Worm (Caenorhabditis elegans) whole organism, young adult: ENCODE results near the gene C14A4.7.

Experiments used
- B0019.2 ChIP-seq: fragments of 200-800 bp; sonication (Bioruptor generic); conservative IDR thresholded peaks from 2 replicates; pipeline ENCODE4 v1.3.6; 2022; ENCODE audit warnings: missing genetic modification reagents, missing genetic modification characterization, missing compliant biosample characterization
- C17E4.6 ChIP-seq: fragments of 200-800 bp; sonication (Bioruptor generic); IDR thresholded peaks from 2 replicates; pipeline ENCODE4 v1.3.6; 2022; ENCODE audit warnings: missing genetic modification reagents, missing genetic modification characterization, missing compliant biosample characterization
- D2030.7 ChIP-seq: fragments of 200-800 bp; sonication (Bioruptor generic); IDR thresholded peaks from 2 replicates; pipeline ENCODE4 v1.3.6; 2022; ENCODE audit warnings: missing genetic modification reagents, missing genetic modification characterization, missing compliant biosample characterization
- F57A8.1 ChIP-seq: fragments of 200-800 bp; sonication (Bioruptor generic); optimal IDR thresholded peaks from 2 replicates; lab custom pipeline; 2018; ENCODE audit warnings: mild to moderate bottlenecking, missing genetic modification characterization, moderate library complexity, missing compliant biosample characterization
- T07F8.4 ChIP-seq: sonication (generic microtip); optimal IDR thresholded peaks from 2 replicates; lab custom pipeline; 2016; ENCODE audit warnings: mild to moderate bottlenecking, missing genetic modification characterization, moderate library complexity, missing compliant biosample characterization
- T26A5.8 ChIP-seq: sonication (generic microtip); optimal IDR thresholded peaks from 2 replicates; lab custom pipeline; 2016; ENCODE audit warnings: missing genetic modification characterization, missing compliant biosample characterization
- Y79H2A.3 ChIP-seq: fragments of 200-800 bp; sonication (Bioruptor generic); conservative IDR thresholded peaks from 2 replicates; pipeline ENCODE4 v1.3.6; 2022; ENCODE audit warnings: missing genetic modification reagents, missing genetic modification characterization, missing compliant biosample characterization
- ZK185.1 ChIP-seq: sonication (generic microtip); optimal IDR thresholded peaks from 2 replicates; lab custom pipeline; 2016; ENCODE audit warnings: mild to moderate bottlenecking, missing genetic modification characterization, missing compliant biosample characterization; ENCODE audit not compliant: poor library complexity, severe bottlenecking
- ama-1 ChIP-seq, 3 experiments: fragments of 150-350 bp in 1 of 3; sonication (generic microtip) in 2 of 3; optimal IDR thresholded peaks; 2 replicates each; lab custom pipeline; 2014 to 2018; ENCODE audit warnings: missing biosample characterization in 2 of 3, missing genetic modification characterization in 2 of 3, missing genetic modification reagents in 2 of 3
- athp-1 ChIP-seq: sonication (generic microtip); optimal IDR thresholded peaks from 2 replicates; lab custom pipeline; 2017; ENCODE audit warnings: mild to moderate bottlenecking, missing genetic modification characterization, missing compliant biosample characterization
- attf-5 ChIP-seq: fragments of 200-800 bp; sonication (Bioruptor generic); optimal IDR thresholded peaks from 2 replicates; lab custom pipeline; 2018; ENCODE audit warnings: mild to moderate bottlenecking, missing genetic modification characterization, missing compliant biosample characterization
- attf-6 ChIP-seq: fragments of 200-800 bp; sonication (Bioruptor generic); IDR thresholded peaks from 2 replicates; pipeline ENCODE4 v1.3.6; 2022; ENCODE audit warnings: missing genetic modification reagents, missing genetic modification characterization, missing compliant biosample characterization
- bed-1 ChIP-seq: fragments of 200-800 bp; sonication (Bioruptor generic); IDR thresholded peaks from 2 replicates; pipeline ENCODE4 v1.3.6; 2022; ENCODE audit warnings: missing genetic modification reagents, missing genetic modification characterization, missing compliant biosample characterization
- ceh-100 ChIP-seq: fragments of 200-800 bp; sonication (Bioruptor generic); IDR thresholded peaks from 2 replicates; pipeline ENCODE4 v1.3.6; 2022; ENCODE audit warnings: missing genetic modification reagents, missing genetic modification characterization, missing compliant biosample characterization
- ceh-40 ChIP-seq: fragments of 200-800 bp; sonication (Bioruptor generic); IDR thresholded peaks from 2 replicates; pipeline ENCODE4 v1.3.6; 2022; ENCODE audit warnings: missing genetic modification characterization, missing compliant biosample characterization
- dox-1 ChIP-seq: fragments of 200-800 bp; sonication (Bioruptor generic); IDR thresholded peaks from 2 replicates; pipeline ENCODE4 v1.3.6; 2022; ENCODE audit warnings: missing genetic modification reagents, missing genetic modification characterization, missing compliant biosample characterization
- efl-1 ChIP-seq: fragments of 150-350 bp; optimal IDR thresholded peaks from 2 replicates; lab custom pipeline; 2014; ENCODE audit warnings: missing biosample characterization, missing genetic modification reagents, missing genetic modification characterization
- egl-18 ChIP-seq: fragments of 200-800 bp; sonication (Bioruptor generic); IDR thresholded peaks from 2 replicates; pipeline ENCODE4 v1.3.6; 2022; ENCODE audit warnings: missing genetic modification reagents, missing genetic modification characterization, missing compliant biosample characterization
- him-1 ChIP-seq: sonication (generic microtip); optimal IDR thresholded peaks from 2 replicates; lab custom pipeline; 2016; ENCODE audit warnings: missing genotype, missing genetic modification reagents, missing genetic modification characterization, missing compliant biosample characterization
- hlh-26 ChIP-seq: fragments of 200-800 bp; sonication (Bioruptor generic); conservative IDR thresholded peaks from 2 replicates; pipeline ENCODE4 v1.3.6; 2022; ENCODE audit warnings: missing genetic modification reagents, missing genetic modification characterization, missing compliant biosample characterization
- hmg-1.2 ChIP-seq: fragments of 200-800 bp; sonication (Bioruptor generic); IDR thresholded peaks from 2 replicates; pipeline ENCODE4 v1.3.6; 2022; ENCODE audit warnings: missing genetic modification reagents, missing genetic modification characterization, missing compliant biosample characterization
- hmg-20 ChIP-seq: fragments of 200-800 bp; sonication (Bioruptor generic); IDR thresholded peaks from 2 replicates; pipeline ENCODE4 v1.3.6; 2022; ENCODE audit warnings: missing genetic modification reagents, missing genetic modification characterization, missing compliant biosample characterization
- hrde-1 ChIP-seq: sonication (generic microtip); optimal IDR thresholded peaks from 2 replicates; lab custom pipeline; 2016; ENCODE audit warnings: missing genetic modification characterization, mild to moderate bottlenecking, missing compliant biosample characterization, moderate library complexity, missing genotype, missing genetic modification reagents, borderline replicate concordance
- hsf-1 ChIP-seq: fragments of 200-800 bp; sonication (Bioruptor generic); IDR thresholded peaks from 2 replicates; pipeline ENCODE4 v1.3.6; 2022; ENCODE audit warnings: missing genetic modification reagents, missing genetic modification characterization, missing compliant biosample characterization
- lag-1 ChIP-seq: fragments of 200-800 bp; sonication (Bioruptor generic); IDR thresholded peaks from 2 replicates; pipeline ENCODE4 v1.3.6; 2022; ENCODE audit warnings: missing genetic modification reagents, missing genetic modification characterization, missing compliant biosample characterization
- lin-26 ChIP-seq: fragments of 200-800 bp; sonication (Bioruptor generic); IDR thresholded peaks from 2 replicates; pipeline ENCODE4 v1.3.6; 2022; ENCODE audit warnings: missing genetic modification reagents, missing genetic modification characterization, missing compliant biosample characterization
- lin-35 ChIP-seq, 3 experiments: fragments of 150-350 bp in 2 of 3; sonication (generic microtip) in 1 of 3; optimal IDR thresholded peaks; 2 replicates each; lab custom pipeline; 2014 to 2018; ENCODE audit warnings: missing biosample characterization in 3 of 3, missing genetic modification characterization in 3 of 3, missing genetic modification reagents in 3 of 3
- lin-54 ChIP-seq: fragments of 200-800 bp; sonication (Bioruptor generic); optimal IDR thresholded peaks from 2 replicates; lab custom pipeline; 2018; ENCODE audit warnings: mild to moderate bottlenecking, missing genetic modification characterization, missing compliant biosample characterization
- madf-6 ChIP-seq: fragments of 200-800 bp; sonication (Bioruptor generic); IDR thresholded peaks from 2 replicates; pipeline ENCODE4 v1.3.6; 2022; ENCODE audit warnings: missing genetic modification reagents, missing genetic modification characterization, missing compliant biosample characterization
- mcd-1 ChIP-seq: fragments of 200-800 bp; sonication (Bioruptor generic); IDR thresholded peaks from 2 replicates; pipeline ENCODE4 v1.3.6; 2022; ENCODE audit warnings: missing genetic modification reagents, missing genetic modification characterization, missing compliant biosample characterization
- mel-28 ChIP-seq: sonication (generic microtip); optimal IDR thresholded peaks from 2 replicates; lab custom pipeline; 2016; ENCODE audit warnings: borderline replicate concordance, mild to moderate bottlenecking, missing genetic modification characterization, missing compliant biosample characterization
- mxl-1 ChIP-seq: sonication (generic microtip); optimal IDR thresholded peaks from 2 replicates; lab custom pipeline; 2016; ENCODE audit warnings: missing genetic modification characterization, missing compliant biosample characterization
- nfya-2 ChIP-seq: fragments of 200-800 bp; sonication (Bioruptor generic); IDR thresholded peaks from 2 replicates; pipeline ENCODE4 v1.3.6; 2022; ENCODE audit warnings: missing genetic modification reagents, missing genetic modification characterization, missing compliant biosample characterization
- nhr-80 ChIP-seq: sonication (generic microtip); optimal IDR thresholded peaks from 2 replicates; lab custom pipeline; 2016; ENCODE audit warnings: missing genetic modification characterization, missing compliant biosample characterization
- nhr-90 ChIP-seq: sonication (generic microtip); optimal IDR thresholded peaks from 2 replicates; lab custom pipeline; 2016; ENCODE audit warnings: missing genotype, mild to moderate bottlenecking, missing genetic modification characterization, missing compliant biosample characterization
- pbrm-1 ChIP-seq: fragments of 200-800 bp; sonication (Bioruptor generic); IDR thresholded peaks from 2 replicates; pipeline ENCODE4 v1.3.6; 2022; ENCODE audit warnings: missing genetic modification reagents, missing genetic modification characterization, missing compliant biosample characterization
- pha-4 ChIP-seq: fragments of 150-350 bp; sonication (generic microtip); optimal IDR thresholded peaks from 2 replicates; lab custom pipeline; 2014; ENCODE audit warnings: missing biosample characterization, missing genetic modification reagents, missing genetic modification characterization
- repo-1 ChIP-seq: sonication (generic microtip); optimal IDR thresholded peaks from 2 replicates; lab custom pipeline; 2017; ENCODE audit warnings: mild to moderate bottlenecking, missing genetic modification characterization, missing compliant biosample characterization
- rpc-1 ChIP-seq, 2 experiments: fragments of 150-350 bp in 1 of 2; sonication (generic microtip) in 1 of 2; optimal IDR thresholded peaks; 2 replicates each; lab custom pipeline; 2014 to 2018; ENCODE audit warnings: missing biosample characterization in 1 of 2, missing genetic modification characterization in 1 of 2, missing genetic modification reagents in 1 of 2, missing genotype in 1 of 2
- snpc-4 ChIP-seq, 5 experiments: fragments of 150-350 bp in 1 of 5; sonication (generic microtip) in 4 of 5; optimal IDR thresholded peaks; 2 replicates each; lab custom pipeline; 2014 to 2018; ENCODE audit warnings: missing genetic modification characterization in 5 of 5, missing biosample characterization in 3 of 5, antibody characterized with exemption in 2 of 5, mild to moderate bottlenecking in 2 of 5, missing compliant biosample characterization in 2 of 5, missing genotype in 2 of 5, moderate library complexity in 2 of 5, missing genetic modification reagents in 1 of 5
- sptf-2 ChIP-seq: fragments of 200-800 bp; sonication (Bioruptor generic); optimal IDR thresholded peaks from 2 replicates; lab custom pipeline; 2018; ENCODE audit warnings: mild to moderate bottlenecking, missing genetic modification characterization, missing compliant biosample characterization
- tlf-1 ChIP-seq: fragments of 200-800 bp; sonication (Bioruptor generic); optimal IDR thresholded peaks from 2 replicates; lab custom pipeline; 2018; ENCODE audit warnings: mild to moderate bottlenecking, missing genetic modification characterization, missing compliant biosample characterization
- zfh-2 ChIP-seq: fragments of 200-800 bp; sonication (Bioruptor generic); conservative IDR thresholded peaks from 2 replicates; pipeline ENCODE4 v1.3.6; 2022; ENCODE audit warnings: missing genetic modification reagents, missing genetic modification characterization, missing compliant biosample characterization
- zim-3 ChIP-seq: sonication (generic microtip); optimal IDR thresholded peaks from 2 replicates; lab custom pipeline; 2017; ENCODE audit warnings: mild to moderate bottlenecking, missing genetic modification characterization, moderate library complexity, missing compliant biosample characterization
- ztf-22 ChIP-seq: fragments of 200-800 bp; sonication (Bioruptor generic); optimal IDR thresholded peaks from 2 replicates; lab custom pipeline; 2018; ENCODE audit warnings: mild to moderate bottlenecking, missing genetic modification characterization, moderate library complexity, missing compliant biosample characterization
- ztf-26 ChIP-seq: sonication (generic microtip); optimal IDR thresholded peaks from 2 replicates; lab custom pipeline; 2017; ENCODE audit warnings: missing genetic modification characterization, missing compliant biosample characterization

Gene C14A4.7

DNA sequence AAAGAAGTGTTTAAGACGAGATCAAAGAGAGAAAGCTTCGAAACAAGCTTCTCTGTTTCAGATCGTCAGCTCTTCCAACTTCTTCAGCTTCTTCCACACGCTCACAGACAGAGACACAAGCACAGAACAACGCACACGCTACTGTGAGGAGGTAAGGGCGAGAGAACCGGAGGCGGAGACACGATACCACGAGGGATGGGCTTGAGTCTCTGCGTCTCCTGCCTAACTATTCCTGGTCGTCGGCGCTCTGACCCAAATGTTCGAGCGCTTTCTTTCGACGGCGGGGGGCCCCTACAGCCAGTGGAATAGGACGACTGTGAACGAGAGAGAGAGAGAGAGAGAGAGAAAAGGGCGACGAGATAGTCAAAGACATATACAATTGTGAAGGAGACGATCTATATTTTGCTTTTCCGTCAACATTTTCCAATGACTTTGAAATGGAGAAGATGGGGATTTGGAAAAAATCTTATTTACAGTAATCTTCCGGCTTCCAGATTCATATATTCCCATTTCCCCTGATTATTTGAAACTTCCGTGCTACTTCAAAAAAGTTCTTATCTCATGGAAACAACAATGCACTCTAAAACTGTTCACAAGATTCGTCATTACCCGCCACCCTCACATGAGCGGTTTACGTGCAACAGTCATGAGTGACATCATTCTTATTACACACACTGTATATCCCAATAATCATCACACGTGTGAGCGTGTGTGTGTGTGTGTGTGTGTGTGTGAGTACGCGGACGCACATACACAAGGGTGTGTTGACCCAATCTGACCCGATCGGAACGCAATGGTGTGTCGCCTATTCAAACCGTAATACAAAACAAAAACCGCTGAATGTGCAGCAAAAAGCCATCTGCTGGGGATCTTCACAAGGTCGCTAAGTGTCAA lies 47.3 kb downstream of the C14A4.7 start (continued):
- no peak for TF ChIP-seq T07F8.4 (tag; lab: Kevin White, UChicago)
- peak; percentile 59 for TF ChIP-seq pbrm-1 (GFP tag; lab: Robert Waterston, UW)
- no peak for TF ChIP-seq B0019.2
- TF ChIP-seq lin-54 (GFP tag; lab: Kevin White, UChicago) = peak; percentile 65
- TF ChIP-seq athp-1 (tag; lab: Kevin White, UChicago) = peak; percentile 14
- no peak for TF ChIP-seq snpc-4 (GFP tag; optimal IDR thresholded peaks at IDR 0.05; lab: Kevin White, UChicago)
- peak; percentile 19 to 43 (median 23) for TF ChIP-seq snpc-4 (tag; optimal IDR thresholded peaks at IDR 0.05; lab: Kevin White, UChicago)
- peak; percentile 53 for TF ChIP-seq zim-3 (tag; lab: Kevin White, UChicago)
- no peak for TF ChIP-seq egl-18 (GFP tag; lab: Robert Waterston, UW)
- TF ChIP-seq ama-1 (optimal IDR thresholded peaks at IDR 0.05; lab: Kevin White, UChicago) = peak; percentile 91
- no peak for TF ChIP-seq ama-1 (GFP tag; optimal IDR thresholded peaks at IDR 0.05; lab: Kevin White, UChicago)
- no peak for TF ChIP-seq him-1
- peak; percentile 98 for TF ChIP-seq zfh-2 (GFP tag; lab: Robert Waterston, UW)
- TF ChIP-seq nhr-80 (tag; lab: Kevin White, UChicago) = peak; percentile 33
- TF ChIP-seq D2030.7 (GFP tag; lab: Robert Waterston, UW) = no peak
- peak in 1 of 3 experiments; percentile 68 for TF ChIP-seq lin-35 (GFP tag; optimal IDR thresholded peaks at IDR 0.05; lab: Kevin White, UChicago)
- TF ChIP-seq T26A5.8 (tag; lab: Kevin White, UChicago) = no peak
- no peak; the same call in 1 of the 2 replicates for TF ChIP-seq ceh-100 (GFP tag; lab: Robert Waterston, UW)
- peak; percentile 77 for TF ChIP-seq ZK185.1 (tag; lab: Kevin White, UChicago)
- TF ChIP-seq lag-1 (GFP tag; lab: Robert Waterston, UW) = no peak
- no peak for TF ChIP-seq ceh-40 (GFP tag; lab: Robert Waterston, UW)
- TF ChIP-seq madf-6 (GFP tag; lab: Robert Waterston, UW) = no peak
- peak; percentile 2 for TF ChIP-seq rpc-1 (optimal IDR thresholded peaks at IDR 0.05; lab: Kevin White, UChicago)
- TF ChIP-seq rpc-1 (tag; optimal IDR thresholded peaks at IDR 0.05; lab: Kevin White, UChicago) = no peak
- TF ChIP-seq hlh-26 = no peak
- TF ChIP-seq sptf-2 (GFP tag; lab: Kevin White, UChicago) = no peak
- TF ChIP-seq F57A8.1 = no peak
- no peak for TF ChIP-seq C17E4.6 (GFP tag; lab: Robert Waterston, UW)
- peak; percentile 9 for TF ChIP-seq nhr-90
- TF ChIP-seq pha-4 (tag; lab: Kevin White, UChicago) = no peak
- no peak for TF ChIP-seq hrde-1
- TF ChIP-seq hmg-1.2 = peak; percentile 65
- no peak for TF ChIP-seq Y79H2A.3 (GFP tag; lab: Robert Waterston, UW)
- TF ChIP-seq ztf-22 (GFP tag; lab: Kevin White, UChicago) = no peak
- TF ChIP-seq repo-1 (tag; lab: Kevin White, UChicago) = no peak
- TF ChIP-seq nfya-2 (GFP tag; lab: Robert Waterston, UW) = no peak
- peak; percentile 45 for TF ChIP-seq tlf-1
- peak; percentile 67 for TF ChIP-seq dox-1
- peak; percentile 74 for TF ChIP-seq lin-26 (GFP tag; lab: Robert Waterston, UW)
- TF ChIP-seq bed-1 (GFP tag; lab: Robert Waterston, UW) = no peak
- TF ChIP-seq hsf-1 (GFP tag; lab: Robert Waterston, UW) = peak; percentile 92
- TF ChIP-seq attf-6 (GFP tag; lab: Robert Waterston, UW) = peak; percentile 56; the same call in 1 of the 2 replicates
- TF ChIP-seq mel-28 (tag; lab: Kevin White, UChicago) = no peak
- TF ChIP-seq mcd-1 = peak; percentile 72
- TF ChIP-seq ztf-26 = no peak
- TF ChIP-seq hmg-20 (GFP tag; lab: Robert Waterston, UW) = no peak
- TF ChIP-seq efl-1 (GFP tag; lab: Kevin White, UChicago) = no peak
- peak; percentile 63 for TF ChIP-seq attf-5 (GFP tag; lab: Kevin White, UChicago)
- no peak for TF ChIP-seq mxl-1 (tag; lab: Kevin White, UChicago)
